Worm (Caenorhabditis elegans) whole organism, late embryonic: ENCODE results near the gene srx-22.
"Not testable (repeated sequence)": the region's sequence is repeated elsewhere in the genome, so short reads cannot be mapped to it uniquely, and the experiment has no call there.

Source experiments
- C38D4.7 ChIP-seq: fragments of 200-800 bp; sonication (Bioruptor generic); optimal IDR thresholded peaks from 2 replicates; lab custom pipeline; 2018; ENCODE audit warnings: mild to moderate bottlenecking, missing genetic modification characterization, moderate library complexity, missing compliant biosample characterization
- K02D7.2 ChIP-seq: sonication (generic microtip); optimal IDR thresholded peaks from 2 replicates; lab custom pipeline; 2017; ENCODE audit warnings: mild to moderate bottlenecking, missing genetic modification characterization, missing compliant biosample characterization
- K09A11.1 ChIP-seq: sonication (generic microtip); optimal IDR thresholded peaks from 2 replicates; lab custom pipeline; 2017; ENCODE audit warnings: antibody characterized with exemption, mild to moderate bottlenecking, missing genetic modification characterization, missing compliant biosample characterization; ENCODE audit not compliant: insufficient read depth
- T23F11.4 ChIP-seq: fragments of 200-800 bp; sonication (Bioruptor generic); optimal IDR thresholded peaks from 2 replicates; lab custom pipeline; 2018; ENCODE audit warnings: mild to moderate bottlenecking, missing genetic modification characterization, missing compliant biosample characterization
- ama-1 ChIP-seq: fragments of 150-350 bp; optimal IDR thresholded peaks from 2 replicates; lab custom pipeline; 2014
- ceh-14 ChIP-seq: sonication (generic microtip); optimal IDR thresholded peaks from 2 replicates; lab custom pipeline; 2016; ENCODE audit warnings: missing genotype, missing genetic modification characterization, missing compliant biosample characterization
- ceh-18 ChIP-seq: sonication (generic microtip); optimal IDR thresholded peaks from 2 replicates; lab custom pipeline; 2016; ENCODE audit warnings: missing genetic modification characterization, missing compliant biosample characterization
- ceh-19 ChIP-seq: fragments of 200-800 bp; sonication (Bioruptor generic); optimal IDR thresholded peaks from 2 replicates; lab custom pipeline; 2018; ENCODE audit warnings: mild to moderate bottlenecking, missing genetic modification characterization, missing compliant biosample characterization
- ceh-22 ChIP-seq: sonication (generic microtip); optimal IDR thresholded peaks from 2 replicates; lab custom pipeline; 2017; ENCODE audit warnings: missing biosample characterization, missing genetic modification characterization
- ceh-24 ChIP-seq: sonication (generic microtip); optimal IDR thresholded peaks from 2 replicates; lab custom pipeline; 2016; ENCODE audit warnings: mild to moderate bottlenecking, missing genetic modification characterization, missing compliant biosample characterization
- ceh-31 ChIP-seq: sonication (generic microtip); optimal IDR thresholded peaks from 2 replicates; lab custom pipeline; 2016; ENCODE audit warnings: missing genetic modification characterization, missing compliant biosample characterization
- ceh-34 ChIP-seq: sonication (generic microtip); optimal IDR thresholded peaks from 2 replicates; lab custom pipeline; 2016; ENCODE audit warnings: mild to moderate bottlenecking, missing genetic modification characterization, missing compliant biosample characterization
- ceh-48 ChIP-seq: sonication (generic microtip); optimal IDR thresholded peaks from 2 replicates; lab custom pipeline; 2016; ENCODE audit warnings: missing genetic modification characterization, inconsistent platforms, missing compliant biosample characterization
- dve-1 ChIP-seq: sonication (generic microtip); optimal IDR thresholded peaks from 2 replicates; lab custom pipeline; 2017; ENCODE audit warnings: antibody characterized with exemption, mild to moderate bottlenecking, missing genetic modification characterization, missing compliant biosample characterization
- elt-2 ChIP-seq: sonication (generic microtip); optimal IDR thresholded peaks from 2 replicates; lab custom pipeline; 2016; ENCODE audit warnings: missing genetic modification reagents, missing genetic modification characterization, missing compliant biosample characterization
- elt-4 ChIP-seq: sonication (generic microtip); optimal IDR thresholded peaks from 2 replicates; lab custom pipeline; 2016; ENCODE audit warnings: missing genetic modification characterization, missing compliant biosample characterization
- ets-4 ChIP-seq: sonication (generic microtip); optimal IDR thresholded peaks from 2 replicates; lab custom pipeline; 2016; ENCODE audit warnings: missing genetic modification characterization, missing compliant biosample characterization
- eyg-1 ChIP-seq: sonication (generic microtip); optimal IDR thresholded peaks from 2 replicates; lab custom pipeline; 2016; ENCODE audit warnings: missing genotype, missing genetic modification characterization, missing compliant biosample characterization
- fax-1 ChIP-seq: sonication (generic microtip); optimal IDR thresholded peaks from 2 replicates; lab custom pipeline; 2016; ENCODE audit warnings: missing genotype, missing genetic modification characterization, missing compliant biosample characterization
- fkh-10 ChIP-seq: fragments of 150-350 bp; optimal IDR thresholded peaks from 2 replicates; lab custom pipeline; 2014; ENCODE audit warnings: missing biosample characterization, missing genetic modification reagents, missing genetic modification characterization
- fkh-6 ChIP-seq: sonication (generic microtip); optimal IDR thresholded peaks from 2 replicates; lab custom pipeline; 2016; ENCODE audit warnings: missing genetic modification characterization, missing compliant biosample characterization
- gmeb-2 ChIP-seq: sonication (generic microtip); optimal IDR thresholded peaks from 2 replicates; lab custom pipeline; 2016; ENCODE audit warnings: missing genetic modification characterization, inconsistent platforms, missing compliant biosample characterization
- hlh-13 ChIP-seq: fragments of 200-800 bp; sonication (Bioruptor generic); optimal IDR thresholded peaks from 2 replicates; lab custom pipeline; 2018; ENCODE audit warnings: mild to moderate bottlenecking, missing genetic modification characterization, missing compliant biosample characterization
- hlh-15 ChIP-seq: sonication (generic microtip); optimal IDR thresholded peaks from 2 replicates; lab custom pipeline; 2016; ENCODE audit warnings: missing genetic modification characterization, missing compliant biosample characterization
- hlh-6 ChIP-seq: sonication (generic microtip); optimal IDR thresholded peaks from 2 replicates; lab custom pipeline; 2016; ENCODE audit warnings: missing genotype, missing genetic modification characterization, missing compliant biosample characterization
- hlh-8 ChIP-seq: sonication (generic microtip); optimal IDR thresholded peaks from 2 replicates; lab custom pipeline; 2016; ENCODE audit warnings: missing genotype, missing genetic modification characterization, missing compliant biosample characterization
- madf-2 ChIP-seq: sonication (generic microtip); optimal IDR thresholded peaks from 2 replicates; lab custom pipeline; 2017; ENCODE audit warnings: missing genetic modification characterization, missing compliant biosample characterization
- nfya-1 ChIP-seq: sonication (generic microtip); optimal IDR thresholded peaks from 2 replicates; lab custom pipeline; 2017; ENCODE audit warnings: missing genetic modification characterization, mild to moderate bottlenecking, missing compliant biosample characterization, antibody characterized with exemption, moderate library complexity
- npax-4 ChIP-seq: sonication (generic microtip); optimal IDR thresholded peaks from 2 replicates; lab custom pipeline; 2016; ENCODE audit warnings: missing genetic modification characterization, missing compliant biosample characterization
- pat-9 ChIP-seq: fragments of 200-800 bp; sonication (Bioruptor generic); optimal IDR thresholded peaks from 2 replicates; lab custom pipeline; 2018; ENCODE audit warnings: mild to moderate bottlenecking, missing genetic modification characterization, moderate library complexity, missing compliant biosample characterization
- pax-1 ChIP-seq: fragments of 150-350 bp; optimal IDR thresholded peaks from 2 replicates; lab custom pipeline; 2014; ENCODE audit warnings: missing biosample characterization, missing genetic modification characterization
- pha-2 ChIP-seq: sonication (generic microtip); optimal IDR thresholded peaks from 2 replicates; lab custom pipeline; 2017; ENCODE audit warnings: mild to moderate bottlenecking, missing genetic modification characterization, missing compliant biosample characterization
- ref-2 ChIP-seq: sonication (generic microtip); optimal IDR thresholded peaks from 2 replicates; lab custom pipeline; 2016; ENCODE audit warnings: missing genetic modification characterization, missing compliant biosample characterization
- rnt-1 ChIP-seq: sonication (generic microtip); optimal IDR thresholded peaks from 2 replicates; lab custom pipeline; 2016; ENCODE audit warnings: missing genetic modification characterization, missing compliant biosample characterization
- sox-2 ChIP-seq: fragments of 200-800 bp; sonication (Bioruptor generic); IDR thresholded peaks from 2 replicates; pipeline ENCODE4 v1.3.6; 2022; ENCODE audit warnings: missing genetic modification reagents, missing genetic modification characterization, missing compliant biosample characterization
- sox-4 ChIP-seq: sonication (generic microtip); optimal IDR thresholded peaks from 2 replicates; lab custom pipeline; 2017; ENCODE audit warnings: mild to moderate bottlenecking, missing genetic modification characterization, inconsistent platforms, missing compliant biosample characterization
- tbx-2 ChIP-seq: sonication (generic microtip); optimal IDR thresholded peaks from 2 replicates; lab custom pipeline; 2016; ENCODE audit warnings: missing genetic modification characterization, missing compliant biosample characterization
- ttx-3 ChIP-seq: sonication (generic microtip); optimal IDR thresholded peaks from 2 replicates; lab custom pipeline; 2016; ENCODE audit warnings: missing genetic modification reagents, missing genetic modification characterization, missing compliant biosample characterization
- unc-3 ChIP-seq, 2 experiments: fragments of 200-800 bp in 1 of 2; sonication (Bioruptor generic) in 1 of 2; sonication (generic microtip) in 1 of 2; conservative IDR thresholded peaks in 1 of 2; optimal IDR thresholded peaks in 1 of 2; 2 replicates each; pipeline versions ENCODE4 v1.3.6 to Lab custom; 2016 to 2022; ENCODE audit warnings: missing compliant biosample characterization in 2 of 2, missing genetic modification characterization in 2 of 2, missing genetic modification reagents in 1 of 2
- unc-42 ChIP-seq: sonication (generic microtip); optimal IDR thresholded peaks from 2 replicates; lab custom pipeline; 2016; ENCODE audit warnings: missing genotype, missing genetic modification characterization, missing compliant biosample characterization
- unc-55 ChIP-seq: sonication (generic microtip); optimal IDR thresholded peaks from 2 replicates; lab custom pipeline; 2017; ENCODE audit warnings: missing biosample characterization, missing genetic modification reagents, missing genetic modification characterization

srx-22 gene

ce11 chrV:655823-656222, 23.9 kb upstream of the srx-22 start, which contains the start of gene srh-245:
TSS of gene srh-245 (minus strand) at chrV:655923.
- TF ChIP-seq pha-2 (no peak), unc-55 (GFP tag; lab: Kevin White, UChicago) (no peak), madf-2 (tag; lab: Kevin White, UChicago) (no peak), hlh-13 (GFP tag; lab: Kevin White, UChicago) (no peak), K02D7.2 (tag; lab: Kevin White, UChicago) (no peak), pat-9 (no peak), ceh-24 (tag; lab: Kevin White, UChicago) (no peak), hlh-6 (tag; lab: Kevin White, UChicago) (no peak), hlh-8 (no peak), ceh-31 (tag; lab: Kevin White, UChicago) (no peak), ceh-48 (no peak), unc-42 (tag; lab: Kevin White, UChicago) (no peak), sox-2 (GFP tag; lab: Robert Waterston, UW) (no peak), ama-1 (lab: Kevin White, UChicago) (no peak), fkh-6 (no peak), ceh-19 (GFP tag; lab: Kevin White, UChicago) (no peak), elt-4 (no peak)

ce11 chrV:657678-658077, 22.1 kb upstream of the srx-22 start, which contains the start of gene srh-246:
TSS of gene srh-246 (minus strand) at chrV:657778.
- no peak for TF ChIP-seq npax-4 (tag; lab: Kevin White, UChicago)
- no peak for TF ChIP-seq T23F11.4 (GFP tag; lab: Kevin White, UChicago)
- no peak for TF ChIP-seq ceh-14 (tag; lab: Kevin White, UChicago)
- TF ChIP-seq rnt-1 (tag; lab: Kevin White, UChicago), result no peak
- no peak for TF ChIP-seq hlh-15
- TF ChIP-seq pat-9, result no peak
- no peak for TF ChIP-seq ceh-18
- TF ChIP-seq ceh-24 (tag; lab: Kevin White, UChicago), result no peak

DNA sequence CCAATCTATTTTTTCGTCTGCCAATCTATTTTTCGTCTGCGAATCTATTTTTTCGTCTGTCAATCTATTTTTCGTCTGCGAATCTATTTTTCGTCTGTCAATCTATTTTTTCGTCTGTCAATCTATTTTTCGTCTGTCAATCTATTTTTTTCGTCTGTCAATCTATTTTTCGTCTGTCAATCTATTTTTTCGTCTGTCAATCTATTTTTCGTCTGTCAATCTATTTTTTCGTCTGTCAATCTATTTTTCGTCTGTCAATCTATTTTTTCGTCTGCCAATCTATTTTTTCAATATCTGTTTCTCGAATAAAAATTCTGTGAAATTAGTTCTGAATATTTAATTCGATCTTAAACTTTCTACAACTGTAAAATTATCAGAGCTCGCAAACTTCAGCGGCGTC, 21.6 kb upstream of the srx-22 start:
- TF ChIP-seq unc-3 (GFP tag; conservative IDR thresholded peaks at IDR 0.05; lab: Robert Waterston, UW), result 0 out of 2 replicates have a peak, but pooled peaks have one; percentile 49
- TF ChIP-seq unc-3 (tag; optimal IDR thresholded peaks at IDR 0.05; lab: Kevin White, UChicago), result not testable (repeated sequence)

DNA sequence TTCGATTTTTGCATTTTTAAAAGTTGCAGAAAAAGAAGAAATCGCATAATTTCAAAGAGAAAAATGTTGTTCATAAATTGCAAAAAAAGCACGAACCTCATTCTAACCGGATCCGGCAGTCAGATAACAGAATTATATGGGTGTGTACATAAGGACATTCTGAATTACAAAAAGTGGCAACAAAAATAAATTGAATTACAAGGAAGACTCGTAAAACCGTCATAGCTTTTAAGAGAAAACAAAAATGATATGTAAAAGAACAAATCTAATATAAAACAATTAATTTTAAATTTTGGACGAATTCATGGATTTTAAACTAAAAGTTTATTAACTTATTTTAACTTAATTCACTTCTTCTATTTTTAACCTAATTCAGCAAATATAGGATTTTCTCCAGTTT, 19.6 kb upstream of the srx-22 start, which contains the start of gene F31F4.17:
Gene F31F4.17 (minus strand): TSS at position 101 of the 400 bp plus-strand sequence.
- no peak for TF ChIP-seq ceh-18
- no peak for TF ChIP-seq tbx-2
- no peak for TF ChIP-seq sox-4
- TF ChIP-seq sox-2 (GFP tag; lab: Robert Waterston, UW), result no peak
- no peak for TF ChIP-seq dve-1
- TF ChIP-seq fax-1, result no peak
- TF ChIP-seq elt-2, result no peak
- no peak for TF ChIP-seq ama-1 (lab: Kevin White, UChicago)
- no peak for TF ChIP-seq ceh-34 (tag; lab: Kevin White, UChicago)

ce11 chrV:664337-664847, 15.4 kb upstream of the srx-22 start, which contains the start of the genes F31F4.11 and srh-266:
TSS of gene F31F4.11 (minus strand) at chrV:664437.
TSS of gene srh-266 (plus strand) at chrV:664797.
- no peak for TF ChIP-seq ets-4 (tag; lab: Kevin White, UChicago)
- no peak for TF ChIP-seq gmeb-2 (tag; lab: Kevin White, UChicago)
- no peak for TF ChIP-seq K09A11.1 (tag; lab: Kevin White, UChicago)
- TF ChIP-seq eyg-1 (tag; lab: Kevin White, UChicago), result no peak
- TF ChIP-seq ceh-22 (tag; lab: Kevin White, UChicago), result no peak
- no peak for TF ChIP-seq unc-55 (GFP tag; lab: Kevin White, UChicago)
- no peak for TF ChIP-seq ceh-24 (tag; lab: Kevin White, UChicago)
- no peak for TF ChIP-seq C38D4.7 (GFP tag; lab: Kevin White, UChicago)
- no peak for TF ChIP-seq ref-2 (tag; lab: Kevin White, UChicago)
- TF ChIP-seq dve-1, result no peak
- no peak for TF ChIP-seq fax-1
- no peak for TF ChIP-seq sox-2 (GFP tag; lab: Robert Waterston, UW)
- TF ChIP-seq pax-1 (tag; lab: Kevin White, UChicago), result no peak
- TF ChIP-seq fkh-10, result no peak
- TF ChIP-seq nfya-1 (tag; lab: Kevin White, UChicago), result no peak
- TF ChIP-seq ttx-3 (tag; lab: Kevin White, UChicago), result no peak
- TF ChIP-seq pat-9, result no peak
- no peak for TF ChIP-seq elt-2
- no peak for TF ChIP-seq unc-42 (tag; lab: Kevin White, UChicago)
